Worm (Caenorhabditis elegans) whole organism, late embryonic: ENCODE measurements around the gene F59F3.6.

ENCODE experiments used
- K02D7.2 ChIP-seq: sonication (generic microtip); optimal IDR thresholded peaks from 2 replicates; lab custom pipeline; 2017; ENCODE audit warnings: mild to moderate bottlenecking, missing genetic modification characterization, missing compliant biosample characterization
- K09A11.1 ChIP-seq: sonication (generic microtip); optimal IDR thresholded peaks from 2 replicates; lab custom pipeline; 2017; ENCODE audit warnings: antibody characterized with exemption, mild to moderate bottlenecking, missing genetic modification characterization, missing compliant biosample characterization; ENCODE audit not compliant: insufficient read depth
- T23F11.4 ChIP-seq: fragments of 200-800 bp; sonication (Bioruptor generic); optimal IDR thresholded peaks from 2 replicates; lab custom pipeline; 2018; ENCODE audit warnings: mild to moderate bottlenecking, missing genetic modification characterization, missing compliant biosample characterization
- Y22D7AL.16 ChIP-seq: sonication (generic microtip); optimal IDR thresholded peaks from 2 replicates; lab custom pipeline; 2016; ENCODE audit warnings: missing genetic modification characterization, missing compliant biosample characterization
- ama-1 ChIP-seq: fragments of 150-350 bp; optimal IDR thresholded peaks from 2 replicates; lab custom pipeline; 2014
- ceh-18 ChIP-seq: sonication (generic microtip); optimal IDR thresholded peaks from 2 replicates; lab custom pipeline; 2016; ENCODE audit warnings: missing genetic modification characterization, missing compliant biosample characterization
- ceh-2 ChIP-seq: sonication (generic microtip); optimal IDR thresholded peaks from 2 replicates; lab custom pipeline; 2016; ENCODE audit warnings: missing genotype, missing genetic modification characterization, missing compliant biosample characterization
- ceh-31 ChIP-seq: sonication (generic microtip); optimal IDR thresholded peaks from 2 replicates; lab custom pipeline; 2016; ENCODE audit warnings: missing genetic modification characterization, missing compliant biosample characterization
- ceh-48 ChIP-seq: sonication (generic microtip); optimal IDR thresholded peaks from 2 replicates; lab custom pipeline; 2016; ENCODE audit warnings: missing genetic modification characterization, inconsistent platforms, missing compliant biosample characterization
- ceh-6 ChIP-seq: fragments of 200-800 bp; sonication (Bioruptor generic); optimal IDR thresholded peaks from 2 replicates; lab custom pipeline; 2018; ENCODE audit warnings: mild to moderate bottlenecking, missing genetic modification characterization, missing compliant biosample characterization
- che-1 ChIP-seq: sonication (generic microtip); optimal IDR thresholded peaks from 2 replicates; lab custom pipeline; 2016; ENCODE audit warnings: mild to moderate bottlenecking, missing genetic modification characterization, missing compliant biosample characterization
- dmd-4 ChIP-seq: sonication (generic microtip); optimal IDR thresholded peaks from 2 replicates; lab custom pipeline; 2016; ENCODE audit warnings: borderline replicate concordance, missing genetic modification characterization, missing compliant biosample characterization
- elt-2 ChIP-seq: sonication (generic microtip); optimal IDR thresholded peaks from 2 replicates; lab custom pipeline; 2016; ENCODE audit warnings: missing genetic modification reagents, missing genetic modification characterization, missing compliant biosample characterization
- elt-4 ChIP-seq: sonication (generic microtip); optimal IDR thresholded peaks from 2 replicates; lab custom pipeline; 2016; ENCODE audit warnings: missing genetic modification characterization, missing compliant biosample characterization
- ets-4 ChIP-seq: sonication (generic microtip); optimal IDR thresholded peaks from 2 replicates; lab custom pipeline; 2016; ENCODE audit warnings: missing genetic modification characterization, missing compliant biosample characterization
- eyg-1 ChIP-seq: sonication (generic microtip); optimal IDR thresholded peaks from 2 replicates; lab custom pipeline; 2016; ENCODE audit warnings: missing genotype, missing genetic modification characterization, missing compliant biosample characterization
- hlh-6 ChIP-seq: sonication (generic microtip); optimal IDR thresholded peaks from 2 replicates; lab custom pipeline; 2016; ENCODE audit warnings: missing genotype, missing genetic modification characterization, missing compliant biosample characterization
- lim-6 ChIP-seq: sonication (generic microtip); optimal IDR thresholded peaks from 2 replicates; lab custom pipeline; 2016; ENCODE audit warnings: missing genetic modification characterization, missing compliant biosample characterization
- lin-11 ChIP-seq: fragments of 200-800 bp; sonication (Bioruptor generic); optimal IDR thresholded peaks from 2 replicates; lab custom pipeline; 2018; ENCODE audit warnings: mild to moderate bottlenecking, missing genetic modification characterization, missing compliant biosample characterization
- nfya-1 ChIP-seq: sonication (generic microtip); optimal IDR thresholded peaks from 2 replicates; lab custom pipeline; 2017; ENCODE audit warnings: missing genetic modification characterization, mild to moderate bottlenecking, missing compliant biosample characterization, antibody characterized with exemption, moderate library complexity
- nhr-232 ChIP-seq: sonication (generic microtip); optimal IDR thresholded peaks from 2 replicates; lab custom pipeline; 2016; ENCODE audit warnings: missing genetic modification characterization, missing compliant biosample characterization
- pat-9 ChIP-seq: fragments of 200-800 bp; sonication (Bioruptor generic); optimal IDR thresholded peaks from 2 replicates; lab custom pipeline; 2018; ENCODE audit warnings: mild to moderate bottlenecking, missing genetic modification characterization, moderate library complexity, missing compliant biosample characterization
- pha-4 ChIP-seq: fragments of 150-350 bp; optimal IDR thresholded peaks from 2 replicates; lab custom pipeline; 2018; ENCODE audit warnings: missing biosample characterization, missing genetic modification reagents, missing genetic modification characterization
- pros-1 ChIP-seq: fragments of 150-350 bp; optimal IDR thresholded peaks from 2 replicates; lab custom pipeline; 2014; ENCODE audit warnings: missing biosample characterization, missing genetic modification reagents, missing genetic modification characterization
- ref-2 ChIP-seq: sonication (generic microtip); optimal IDR thresholded peaks from 2 replicates; lab custom pipeline; 2016; ENCODE audit warnings: missing genetic modification characterization, missing compliant biosample characterization
- rnt-1 ChIP-seq: sonication (generic microtip); optimal IDR thresholded peaks from 2 replicates; lab custom pipeline; 2016; ENCODE audit warnings: missing genetic modification characterization, missing compliant biosample characterization
- syd-9 ChIP-seq: sonication (generic microtip); optimal IDR thresholded peaks from 2 replicates; lab custom pipeline; 2016; ENCODE audit warnings: mild to moderate bottlenecking, missing genetic modification characterization, moderate library complexity, missing compliant biosample characterization
- tbx-2 ChIP-seq: sonication (generic microtip); optimal IDR thresholded peaks from 2 replicates; lab custom pipeline; 2016; ENCODE audit warnings: missing genetic modification characterization, missing compliant biosample characterization
- tbx-7 ChIP-seq: sonication (generic microtip); optimal IDR thresholded peaks from 2 replicates; lab custom pipeline; 2016; ENCODE audit warnings: missing genotype, missing genetic modification characterization, missing compliant biosample characterization
- unc-42 ChIP-seq: sonication (generic microtip); optimal IDR thresholded peaks from 2 replicates; lab custom pipeline; 2016; ENCODE audit warnings: missing genotype, missing genetic modification characterization, missing compliant biosample characterization
- unc-55 ChIP-seq: sonication (generic microtip); optimal IDR thresholded peaks from 2 replicates; lab custom pipeline; 2017; ENCODE audit warnings: missing biosample characterization, missing genetic modification reagents, missing genetic modification characterization

F59F3.6 gene

ce11 chrX:11035563-11035962 is 36.5 kb upstream of the F59F3.6 start:
- TF ChIP-seq pat-9 (tag; lab: Kevin White, UChicago) (peak; percentile 70), unc-55 (GFP tag; lab: Kevin White, UChicago) (peak; percentile 70), elt-4 (tag; lab: Kevin White, UChicago) (no peak), nfya-1 (peak; percentile 16), Y22D7AL.16 (tag; lab: Kevin White, UChicago) (no peak), lin-11 (tag; lab: Kevin White, UChicago) (no peak), rnt-1 (tag; lab: Kevin White, UChicago) (peak; percentile 84), elt-2 (no peak), dmd-4 (tag; lab: Kevin White, UChicago) (no peak), ceh-18 (peak; percentile 57)

DNA sequence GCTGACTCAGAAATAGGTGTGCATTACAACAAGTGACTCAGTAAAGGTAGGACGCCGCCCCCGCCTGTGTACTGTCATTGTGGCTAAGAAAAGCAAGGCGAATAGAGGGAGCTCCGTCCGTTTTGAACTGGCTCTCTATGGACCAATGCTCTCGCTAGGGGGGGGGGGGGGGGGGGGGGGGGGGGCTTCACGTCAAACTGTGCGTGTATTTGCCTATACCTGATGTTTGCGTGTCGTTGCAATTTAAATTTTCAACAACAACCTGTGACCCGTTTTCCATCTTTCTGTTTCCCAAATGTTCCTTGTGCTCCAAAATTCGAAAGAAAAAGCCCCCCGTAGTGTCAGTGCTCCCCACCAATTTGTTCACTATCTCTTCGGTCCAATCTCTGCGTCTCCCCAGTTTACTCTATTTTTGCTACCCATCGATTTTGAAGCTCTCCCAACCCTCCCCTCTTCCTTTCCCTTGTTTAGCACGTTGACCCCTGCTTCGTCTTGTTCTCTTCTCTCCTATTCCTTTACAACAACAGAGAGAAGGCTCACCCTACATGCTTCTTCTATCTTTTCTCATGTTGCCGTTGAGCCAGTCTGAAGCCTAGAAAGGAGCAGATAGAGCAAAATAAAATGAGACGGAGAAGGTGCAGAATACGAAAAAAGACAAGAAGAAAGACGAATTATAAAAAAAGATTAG is 35.5 kb upstream of the F59F3.6 start:
- TF ChIP-seq ceh-31 (tag; lab: Kevin White, UChicago) = peak; percentile 58
- TF ChIP-seq ref-2 (tag; lab: Kevin White, UChicago) = peak; percentile 13
- peak; percentile 12 for TF ChIP-seq tbx-2 (tag; lab: Kevin White, UChicago)
- TF ChIP-seq ets-4 (tag; lab: Kevin White, UChicago) = no peak
- TF ChIP-seq che-1 (tag; lab: Kevin White, UChicago) = no peak
- TF ChIP-seq ceh-48 (tag; lab: Kevin White, UChicago) = peak; percentile 73
- TF ChIP-seq K02D7.2 (tag; lab: Kevin White, UChicago) = no peak
- peak; percentile 52 for TF ChIP-seq unc-55 (GFP tag; lab: Kevin White, UChicago)
- TF ChIP-seq pat-9 (tag; lab: Kevin White, UChicago) = no peak
- peak; percentile 41 for TF ChIP-seq nfya-1
- peak; percentile 28 for TF ChIP-seq ama-1 (lab: Kevin White, UChicago)
- no peak for TF ChIP-seq lin-11 (tag; lab: Kevin White, UChicago)
- TF ChIP-seq hlh-6 (tag; lab: Kevin White, UChicago) = peak; percentile 44
- TF ChIP-seq ceh-18 = peak; percentile 13
- TF ChIP-seq dmd-4 (tag; lab: Kevin White, UChicago) = peak; percentile 4
- peak; percentile 46 for TF ChIP-seq unc-42 (tag; lab: Kevin White, UChicago)

ce11 chrX:11033952-11034287 is 34.8 kb upstream of the F59F3.6 start:
- TF ChIP-seq ceh-31 (tag; lab: Kevin White, UChicago) (peak; percentile 6), T23F11.4 (GFP tag; lab: Kevin White, UChicago) (no peak)

DNA sequence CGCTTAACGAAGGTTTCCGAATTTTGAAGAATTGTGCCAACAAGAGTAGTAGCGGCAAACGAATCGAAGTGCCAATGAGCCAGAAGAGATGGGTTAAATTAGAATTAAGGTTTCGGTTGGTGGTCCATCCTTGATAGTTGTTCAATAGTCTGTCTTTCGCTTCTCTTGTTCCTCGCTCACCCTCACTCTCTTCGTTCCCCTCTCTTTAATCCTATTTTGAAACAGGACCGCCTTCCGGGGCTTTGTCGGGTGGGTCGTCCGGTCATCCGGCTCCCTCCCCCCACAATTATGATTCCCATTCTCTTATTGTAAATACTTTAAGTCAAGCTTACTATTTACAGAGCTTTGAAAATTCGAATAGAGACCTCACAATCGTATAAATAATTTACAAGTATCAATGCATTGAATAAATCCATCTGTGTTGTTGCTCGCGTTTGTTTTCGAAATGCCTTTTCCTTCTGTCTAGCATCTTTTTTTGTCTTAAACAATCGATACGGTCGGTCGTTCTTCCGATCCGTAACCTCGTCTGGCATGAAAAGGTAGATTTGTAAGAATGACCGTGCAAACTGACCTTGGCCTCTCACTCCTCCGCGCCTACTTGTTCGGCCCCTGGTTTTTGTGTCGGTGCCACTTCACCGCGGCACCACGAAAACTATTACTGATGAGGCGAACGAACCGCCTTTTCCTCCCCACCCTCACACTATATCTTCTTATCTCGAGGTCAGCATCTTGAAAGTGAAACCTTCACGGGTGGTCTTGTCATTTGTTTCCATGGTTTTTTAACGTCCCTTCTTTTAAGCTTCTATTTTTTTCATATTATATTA is 34.3 kb upstream of the F59F3.6 start:
- TF ChIP-seq pha-4 (tag; lab: Kevin White, UChicago) (no peak), unc-42 (tag; lab: Kevin White, UChicago) (peak; percentile 88)

DNA sequence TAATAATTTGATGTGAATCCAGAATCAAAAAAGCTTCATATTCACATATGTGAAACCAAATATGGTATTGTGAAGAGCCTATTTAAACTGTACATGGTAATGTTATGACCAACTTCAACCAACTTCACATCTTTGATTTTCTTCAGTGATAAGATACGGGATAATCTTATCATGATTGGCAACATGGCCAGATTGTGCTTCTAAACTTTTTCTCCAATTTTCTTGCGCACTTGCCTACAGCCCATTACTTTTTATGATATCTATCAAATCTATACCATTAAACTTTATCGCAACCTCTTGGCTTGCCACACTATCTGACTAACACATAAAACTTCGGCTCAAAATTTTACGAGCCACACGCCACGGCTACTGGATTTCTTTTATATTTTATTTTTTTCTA is 33.3 kb upstream of the F59F3.6 start:
- TF ChIP-seq ceh-6 (GFP tag; lab: Kevin White, UChicago) (no peak), K09A11.1 (tag; lab: Kevin White, UChicago) (no peak), tbx-7 (no peak), lim-6 (no peak), eyg-1 (tag; lab: Kevin White, UChicago) (no peak), nhr-232 (no peak), ceh-2 (tag; lab: Kevin White, UChicago) (no peak), syd-9 (tag; lab: Kevin White, UChicago) (no peak), che-1 (tag; lab: Kevin White, UChicago) (no peak), pros-1 (tag; lab: Kevin White, UChicago) (no peak)
